Worm (Caenorhabditis elegans): Measurements from ENCODE around the gene srt-33.

DNA sequence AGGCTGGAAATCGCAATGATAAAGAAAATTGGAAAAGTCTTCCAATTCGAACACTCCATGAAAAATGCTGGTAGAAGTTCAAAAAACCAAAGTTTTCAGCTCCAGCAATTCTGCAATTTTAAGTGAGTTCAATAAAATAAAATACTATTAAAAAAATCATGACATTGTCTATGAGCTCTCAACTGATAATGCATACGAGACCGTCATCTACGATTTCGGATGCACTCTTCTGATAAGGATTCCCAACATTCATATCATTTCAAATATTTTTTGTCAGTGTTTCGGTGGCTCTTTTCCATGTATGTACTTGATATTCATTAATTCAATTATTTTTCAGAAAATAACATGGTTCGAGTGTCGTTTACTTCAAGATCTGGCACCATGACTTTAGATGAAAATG, 21.4 kb upstream of the srt-33 start, which contains the start of gene F14D7.6:
- TF ChIP-seq F13C5.2 (tag; optimal IDR thresholded peaks at IDR 0.05), result no peak
- no peak for TF ChIP-seq ama-1 (optimal IDR thresholded peaks at IDR 0.05)

All from whole organism, early embryonic.